Worm (Caenorhabditis elegans): ENCODE results near the gene F18G5.1.

DNA sequence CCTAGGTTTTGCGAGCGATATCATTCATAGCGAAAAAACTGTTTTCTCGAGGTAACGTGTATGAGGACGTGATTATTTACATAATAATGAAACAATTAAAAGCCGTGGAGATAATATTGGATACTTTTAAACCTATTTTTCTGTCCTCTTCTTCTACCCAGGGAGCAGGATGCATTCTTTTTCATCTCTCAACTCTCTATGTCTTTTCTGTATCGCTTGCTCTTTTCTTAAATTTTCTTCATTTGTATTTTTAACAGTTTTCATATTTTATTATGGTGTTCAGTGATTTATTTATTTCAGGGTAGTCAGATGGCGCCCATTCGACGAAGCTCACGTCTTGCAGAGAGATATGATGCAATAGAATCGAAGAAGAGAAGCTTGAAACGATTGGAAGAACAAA lies 19.0 kb downstream of the F18G5.1 start, which contains the start of gene B0416.4:
- TF ChIP-seq lsy-2 (tag; optimal IDR thresholded peaks at IDR 0.05) (no peak), nhr-77 (tag; optimal IDR thresholded peaks at IDR 0.05) (no peak)

All from whole organism, L1 larva.